Fruit fly (Drosophila melanogaster) whole organism, embryonic: ENCODE measurements around the gene mbt.

Experiments
- CG10147 ChIP-seq: fragments of 200-800 bp; sonication (Bioruptor generic); optimal IDR thresholded peaks from 2 replicates; lab custom pipeline; 2019; ENCODE audit warnings: missing biosample characterization, mild to moderate bottlenecking, missing genetic modification characterization, moderate library complexity
- CG10431 ChIP-seq: fragments of 200-800 bp; sonication (Bioruptor generic); optimal IDR thresholded peaks from 3 replicates; lab custom pipeline; 2018; ENCODE audit warnings: missing biosample characterization, mild to moderate bottlenecking, missing genetic modification characterization
- CG11456 ChIP-seq: fragments of 200-800 bp; sonication (Bioruptor generic); IDR thresholded peaks from 3 replicates; pipeline ENCODE4 v1.3.6; 2022; ENCODE audit warnings: missing biosample characterization, missing genetic modification characterization
- CG14441 ChIP-seq: fragments of 200-800 bp; sonication (Bioruptor generic); IDR thresholded peaks from 2 replicates; pipeline ENCODE4 v1.3.6; 2022; ENCODE audit warnings: missing biosample characterization, missing genetic modification characterization
- CG15479 ChIP-seq: fragments of 200-800 bp; sonication (Bioruptor generic); optimal IDR thresholded peaks from 3 replicates; lab custom pipeline; 2019; ENCODE audit warnings: missing biosample characterization, mild to moderate bottlenecking, missing genetic modification characterization, moderate library complexity
- CG17186 ChIP-seq: fragments of 200-800 bp; sonication (Bioruptor generic); optimal IDR thresholded peaks from 3 replicates; lab custom pipeline; 2017; ENCODE audit warnings: missing biosample characterization, missing genetic modification reagents, missing genetic modification characterization
- CG17568 ChIP-seq: fragments of 200-800 bp; sonication (Bioruptor generic); optimal IDR thresholded peaks from 2 replicates; lab custom pipeline; 2018; ENCODE audit warnings: missing biosample characterization, mild to moderate bottlenecking, missing genetic modification characterization, moderate library complexity
- CG18619 ChIP-seq: fragments of 200-800 bp; sonication (Bioruptor generic); optimal IDR thresholded peaks from 3 replicates; lab custom pipeline; 2017; ENCODE audit warnings: missing biosample characterization, mild to moderate bottlenecking, missing genetic modification characterization
- CG18764 ChIP-seq: fragments of 200-800 bp; sonication (Bioruptor generic); optimal IDR thresholded peaks from 3 replicates; lab custom pipeline; 2016; ENCODE audit warnings: missing biosample characterization, missing genetic modification characterization
- CG31224 ChIP-seq: fragments of 200-800 bp; sonication (Bioruptor generic); IDR thresholded peaks from 2 replicates; pipeline ENCODE4 v1.3.6; 2022; ENCODE audit warnings: missing biosample characterization, missing genetic modification characterization
- CG32767 ChIP-seq: fragments of 200-800 bp; sonication (Bioruptor generic); IDR thresholded peaks from 2 replicates; pipeline ENCODE4 v1.3.6; 2022; ENCODE audit warnings: missing biosample characterization, missing genetic modification characterization
- CG34224 ChIP-seq: fragments of 200-800 bp; sonication (Bioruptor generic); IDR thresholded peaks from 3 replicates; pipeline ENCODE4 v1.3.6; 2022; ENCODE audit warnings: missing biosample characterization, missing genetic modification characterization; ENCODE audit not compliant: partially characterized antibody
- CG3995 ChIP-seq: fragments of 200-800 bp; sonication (Bioruptor generic); optimal IDR thresholded peaks from 3 replicates; lab custom pipeline; 2016; ENCODE audit warnings: missing biosample characterization, missing genetic modification characterization
- CG4617 ChIP-seq: fragments of 200-800 bp; sonication (Bioruptor generic); optimal IDR thresholded peaks from 3 replicates; lab custom pipeline; 2016; ENCODE audit warnings: missing biosample characterization, missing genetic modification characterization, borderline replicate concordance
- CG4730 ChIP-seq: fragments of 200-800 bp; sonication (Bioruptor generic); IDR thresholded peaks from 2 replicates; pipeline ENCODE4 v1.3.6; 2022; ENCODE audit warnings: missing biosample characterization, missing genetic modification characterization
- CG6254 ChIP-seq: fragments of 200-800 bp; sonication (Bioruptor generic); optimal IDR thresholded peaks from 3 replicates; lab custom pipeline; 2017; ENCODE audit warnings: mild to moderate bottlenecking, missing biosample characterization, missing genetic modification reagents, missing genetic modification characterization
- CG7963 ChIP-seq: fragments of 200-800 bp; sonication (Bioruptor generic); IDR thresholded peaks from 3 replicates; pipeline ENCODE4 v1.3.6; 2022; ENCODE audit warnings: missing biosample characterization, missing genetic modification characterization; ENCODE audit not compliant: partially characterized antibody
- CG8089 ChIP-seq: fragments of 200-800 bp; sonication (Bioruptor generic); optimal IDR thresholded peaks from 3 replicates; lab custom pipeline; 2016; ENCODE audit warnings: missing biosample characterization, missing genetic modification characterization
- CkIIα-i1 ChIP-seq: fragments of 200-800 bp; sonication (Bioruptor generic); IDR thresholded peaks from 2 replicates; pipeline ENCODE4 v1.3.6; 2022; ENCODE audit warnings: missing biosample characterization, missing genetic modification characterization
- Dp ChIP-seq: fragments of 200-800 bp; sonication (Bioruptor generic); optimal IDR thresholded peaks from 2 replicates; lab custom pipeline; 2018; ENCODE audit warnings: missing biosample characterization, mild to moderate bottlenecking, missing genetic modification characterization, moderate library complexity
- HHEX ChIP-seq: fragments of 200-800 bp; sonication (Bioruptor generic); optimal IDR thresholded peaks from 3 replicates; lab custom pipeline; 2017; ENCODE audit warnings: missing biosample characterization, mild to moderate bottlenecking, missing genetic modification characterization, missing genetic modification reagents
- HLH54F ChIP-seq: fragments of 200-800 bp; sonication (Bioruptor generic); optimal IDR thresholded peaks from 3 replicates; lab custom pipeline; 2016; ENCODE audit warnings: missing biosample characterization, missing genetic modification characterization
- HmgD ChIP-seq: fragments of 200-800 bp; sonication (Bioruptor generic); optimal IDR thresholded peaks from 3 replicates; lab custom pipeline; 2016; ENCODE audit warnings: missing biosample characterization, missing genetic modification characterization
- Hsf ChIP-seq: fragments of 200-800 bp; sonication (Bioruptor generic); optimal IDR thresholded peaks from 3 replicates; lab custom pipeline; 2016; ENCODE audit warnings: missing biosample characterization, missing genetic modification characterization
- Lhr ChIP-seq: fragments of 200-800 bp; sonication (Bioruptor generic); optimal IDR thresholded peaks from 3 replicates; lab custom pipeline; 2017; ENCODE audit warnings: mild to moderate bottlenecking, missing biosample characterization, missing genetic modification reagents, missing genetic modification characterization
- MTF-1 ChIP-seq: fragments of 200-800 bp; sonication (Bioruptor generic); optimal IDR thresholded peaks from 2 replicates; lab custom pipeline; 2018; ENCODE audit warnings: missing biosample characterization, mild to moderate bottlenecking, missing genetic modification characterization, borderline replicate concordance
- Med ChIP-seq: fragments of 200-800 bp; sonication (Bioruptor generic); peaks from one replicate; lab custom pipeline; 2016; ENCODE audit warnings: missing biosample characterization, missing genetic modification characterization, mild to moderate bottlenecking, inconsistent platforms, moderate library complexity
- Neu2 ChIP-seq: fragments of 200-800 bp; sonication (Bioruptor generic); optimal IDR thresholded peaks from 3 replicates; lab custom pipeline; 2016; ENCODE audit warnings: missing biosample characterization, missing genetic modification characterization, borderline replicate concordance
- Pdp1 ChIP-seq, 2 experiments: fragments of 200-800 bp; sonication (Bioruptor generic); optimal IDR thresholded peaks; 3 replicates each; lab custom pipeline; 2016; ENCODE audit warnings: missing biosample characterization in 2 of 2, missing genetic modification characterization in 2 of 2, mild to moderate bottlenecking in 1 of 2, moderate library complexity in 1 of 2
- Sin3A ChIP-seq: fragments of >200 bp; optimal IDR thresholded peaks from 2 replicates; lab custom pipeline; 2018
- TFAM ChIP-seq: fragments of 200-800 bp; sonication (Bioruptor generic); optimal IDR thresholded peaks from 2 replicates; lab custom pipeline; 2017; ENCODE audit warnings: missing biosample characterization, missing genetic modification characterization, inconsistent platforms
- Taf1 ChIP-seq: fragments of 200-800 bp; sonication (Bioruptor generic); IDR thresholded peaks from 2 replicates; pipeline ENCODE4 v1.3.6; 2022; ENCODE audit warnings: missing biosample characterization, missing genetic modification characterization
- bbx ChIP-seq: fragments of 200-800 bp; sonication (Bioruptor generic); IDR thresholded peaks from 2 replicates; pipeline ENCODE4 v1.3.6; 2022; ENCODE audit warnings: missing biosample characterization, missing genetic modification characterization; ENCODE audit not compliant: partially characterized antibody
- cas ChIP-seq: fragments of 200-800 bp; sonication (Bioruptor generic); IDR thresholded peaks from 2 replicates; pipeline ENCODE4 v1.3.6; 2022; ENCODE audit warnings: missing biosample characterization, missing genetic modification characterization
- corto ChIP-seq: fragments of 200-800 bp; sonication (Bioruptor generic); optimal IDR thresholded peaks from 2 replicates; lab custom pipeline; 2016; ENCODE audit warnings: missing biosample characterization, mild to moderate bottlenecking, missing genetic modification characterization, moderate library complexity
- da ChIP-seq: fragments of 200-800 bp; sonication (Bioruptor generic); optimal IDR thresholded peaks from 2 replicates; lab custom pipeline; 2016; ENCODE audit warnings: missing biosample characterization, missing genetic modification characterization
- dmrt99B ChIP-seq: fragments of 200-800 bp; sonication (Bioruptor generic); optimal IDR thresholded peaks from 2 replicates; lab custom pipeline; 2018; ENCODE audit warnings: missing biosample characterization, mild to moderate bottlenecking, missing genetic modification characterization, moderate library complexity
- ewg ChIP-seq: fragments of 200-800 bp; sonication (Bioruptor generic); optimal IDR thresholded peaks from 3 replicates; lab custom pipeline; 2017; ENCODE audit warnings: mild to moderate bottlenecking, missing biosample characterization, missing genetic modification reagents, missing genetic modification characterization
- gcm ChIP-seq: fragments of 200-800 bp; sonication (Bioruptor generic); optimal IDR thresholded peaks from 2 replicates; lab custom pipeline; 2019; ENCODE audit warnings: missing biosample characterization, mild to moderate bottlenecking, missing genetic modification characterization, moderate library complexity
- gsb-n ChIP-seq: fragments of 200-800 bp; sonication (Bioruptor generic); optimal IDR thresholded peaks from 3 replicates; lab custom pipeline; 2018; ENCODE audit warnings: missing biosample characterization, mild to moderate bottlenecking, missing genetic modification characterization
- ham ChIP-seq: fragments of 200-800 bp; sonication (Bioruptor generic); IDR thresholded peaks from 2 replicates; pipeline ENCODE4 v1.3.6; 2022; ENCODE audit warnings: missing biosample characterization, missing genetic modification characterization
- lilli ChIP-seq: fragments of 200-800 bp; sonication (Bioruptor generic); optimal IDR thresholded peaks from 3 replicates; lab custom pipeline; 2016; ENCODE audit warnings: missing biosample characterization, missing genetic modification characterization
- luna ChIP-seq: fragments of 200-800 bp; sonication (Bioruptor generic); optimal IDR thresholded peaks from 2 replicates; lab custom pipeline; 2016; ENCODE audit warnings: missing biosample characterization, missing genetic modification characterization
- org-1 ChIP-seq: fragments of 200-800 bp; sonication (Bioruptor generic); optimal IDR thresholded peaks from 2 replicates; lab custom pipeline; 2017; ENCODE audit warnings: missing biosample characterization, missing genetic modification characterization
- seq ChIP-seq: fragments of 200-800 bp; sonication (Bioruptor generic); IDR thresholded peaks from 2 replicates; pipeline ENCODE4 v1.3.6; 2022; ENCODE audit warnings: missing biosample characterization, missing genetic modification characterization
- shn ChIP-seq: fragments of 200-800 bp; sonication (Bioruptor generic); optimal IDR thresholded peaks from 3 replicates; lab custom pipeline; 2016; ENCODE audit warnings: missing biosample characterization, missing genetic modification characterization
- sqz ChIP-seq: fragments of 200-800 bp; sonication (Bioruptor generic); optimal IDR thresholded peaks from 3 replicates; lab custom pipeline; 2018; ENCODE audit warnings: missing biosample characterization, mild to moderate bottlenecking, missing genetic modification characterization
- vvl ChIP-seq: fragments of 200-800 bp; sonication (Bioruptor generic); IDR thresholded peaks from 2 replicates; pipeline ENCODE4 v1.3.6; 2022; ENCODE audit warnings: missing biosample characterization, missing genetic modification characterization

mbt gene

dm6 chrX:16637594-16638485 lies 27.4 kb downstream of the mbt start, which contains the start of gene RpS19a (continued):
- peak; percentile 72 for TF ChIP-seq CG17186 (GFP tag; lab: Kevin White, UChicago)
- TF ChIP-seq lilli (GFP tag; lab: Kevin White, UChicago) = peak; percentile 48
- TF ChIP-seq CG4617 (GFP tag; lab: Kevin White, UChicago) = peak; percentile 32
- TF ChIP-seq CG10431 = peak; percentile 80
- peak; percentile 21; the same call in 1 of the 2 replicates for TF ChIP-seq Taf1
- peak; percentile 39; the same call in 1 of the 2 replicates for TF ChIP-seq CG14441 (GFP tag; lab: Robert Waterston, UW)
- peak; percentile 21 for TF ChIP-seq Neu2 (GFP tag; lab: Kevin White, UChicago)
- TF ChIP-seq HHEX (GFP tag; lab: Kevin White, UChicago) = peak; percentile 91
- peak; percentile 73 for TF ChIP-seq org-1
- TF ChIP-seq bbx (GFP tag; lab: Robert Waterston, UW) = peak; percentile 11
- peak; percentile 54 for TF ChIP-seq ewg (GFP tag; lab: Kevin White, UChicago)
- TF ChIP-seq Pdp1 (GFP tag; optimal IDR thresholded peaks at IDR 0.05; lab: Kevin White, UChicago) = peak; percentile 7 to 34
- peak; percentile 15 for TF ChIP-seq CG15479 (GFP tag; lab: Kevin White, UChicago)
- TF ChIP-seq gsb-n = peak; percentile 63
- TF ChIP-seq CG18619 = peak; percentile 87
- peak; percentile 49 for TF ChIP-seq Sin3A (lab: Kevin White, UChicago)
- TF ChIP-seq sqz (GFP tag; lab: Kevin White, UChicago) = peak; percentile 87
- peak; percentile 95 for TF ChIP-seq MTF-1 (GFP tag; lab: Kevin White, UChicago)
- peak; percentile 79 for TF ChIP-seq vvl
- peak; percentile 92 for TF ChIP-seq CG17568
- TF ChIP-seq TFAM (GFP tag; lab: Kevin White, UChicago) = no peak
- TF ChIP-seq HmgD (GFP tag; lab: Kevin White, UChicago) = peak; percentile 40
- TF ChIP-seq CG11456 (GFP tag; lab: Robert Waterston, UW) = peak; percentile 92
- peak; percentile 68 for TF ChIP-seq CG6254
- peak; percentile 97 for TF ChIP-seq Med
- TF ChIP-seq Lhr (GFP tag; lab: Kevin White, UChicago) = peak; percentile 55
- peak; percentile 30 for TF ChIP-seq Hsf (GFP tag; lab: Kevin White, UChicago)
- peak; percentile 67 for TF ChIP-seq gcm (GFP tag; lab: Kevin White, UChicago)
- TF ChIP-seq cas = peak; percentile 26; the same call in 1 of the 2 replicates
- TF ChIP-seq seq (GFP tag; lab: Robert Waterston, UW) = peak; percentile 53; the same call in 1 of the 2 replicates
- TF ChIP-seq CG7963 (GFP tag; lab: Robert Waterston, UW) = peak; percentile 29; the same call in 1 of the 3 replicates
- TF ChIP-seq CG10147 (GFP tag; lab: Kevin White, UChicago) = peak; percentile 64
- TF ChIP-seq CG8089 = peak; percentile 55
- TF ChIP-seq CG18764 = peak; percentile 39
- TF ChIP-seq CG31224 (GFP tag; lab: Robert Waterston, UW) = peak; percentile 46
- TF ChIP-seq ham (GFP tag; lab: Robert Waterston, UW) = peak; percentile 57; the same call in 1 of the 2 replicates
- TF ChIP-seq dmrt99B = peak; percentile 68
- no peak for TF ChIP-seq CG32767
- peak; percentile 60 for TF ChIP-seq CG4730 (GFP tag; lab: Robert Waterston, UW)
- TF ChIP-seq Dp (GFP tag; lab: Kevin White, UChicago) = peak; percentile 40
- TF ChIP-seq corto (GFP tag; lab: Kevin White, UChicago) = peak; percentile 2
- no peak for TF ChIP-seq CG34224
- TF ChIP-seq luna (GFP tag; lab: Kevin White, UChicago) = peak; percentile 38
- TF ChIP-seq da (GFP tag; lab: Kevin White, UChicago) = no peak
- 0 out of 2 replicates have a peak, but pooled peaks have one; percentile 37 for TF ChIP-seq CkIIα-i1 (GFP tag; lab: Robert Waterston, UW)
- TF ChIP-seq CG3995 = peak; percentile 25
- TF ChIP-seq HLH54F (GFP tag; lab: Kevin White, UChicago) = peak; percentile 16
- peak; percentile 66 for TF ChIP-seq shn (GFP tag; lab: Kevin White, UChicago)
